Fruit fly (Drosophila melanogaster) whole organism, embryonic: ENCODE data around the gene pod1.

Experiments used
- Ada2b ChIP-seq: fragments of 200-800 bp; sonication (Bioruptor generic); IDR thresholded peaks from 2 replicates; pipeline ENCODE4 v1.3.6; 2022; ENCODE audit warnings: missing biosample characterization, missing genetic modification characterization
- Adf1 ChIP-seq: fragments of 200-800 bp; sonication (Bioruptor generic); IDR thresholded peaks from 2 replicates; pipeline ENCODE4 v1.3.6; 2022; ENCODE audit warnings: missing biosample characterization, missing genetic modification characterization
- Awh ChIP-seq: fragments of 200-800 bp; sonication (Bioruptor generic); IDR thresholded peaks from 2 replicates; pipeline ENCODE4, ENCODE4 v1.3.6; 2022; ENCODE audit warnings: missing biosample characterization, missing genetic modification characterization
- Bteb2 ChIP-seq: fragments of 200-800 bp; sonication (Bioruptor generic); optimal IDR thresholded peaks from 2 replicates; lab custom pipeline; 2016; ENCODE audit warnings: missing biosample characterization, missing genetic modification characterization
- CG11093 ChIP-seq: fragments of 200-800 bp; sonication (Bioruptor generic); IDR thresholded peaks from 3 replicates; pipeline ENCODE4 v1.3.6; 2022; ENCODE audit warnings: missing biosample characterization, missing genetic modification characterization
- CG13123 ChIP-seq: fragments of 200-800 bp; sonication (Bioruptor generic); optimal IDR thresholded peaks from 2 replicates; lab custom pipeline; 2016; ENCODE audit warnings: missing biosample characterization, missing genetic modification characterization
- CG13287 ChIP-seq: fragments of 200-800 bp; sonication (Bioruptor generic); IDR thresholded peaks from 2 replicates; pipeline ENCODE4 v1.3.6; 2022; ENCODE audit warnings: missing biosample characterization, missing genetic modification characterization; ENCODE audit not compliant: partially characterized antibody
- CG13296 ChIP-seq: fragments of 200-800 bp; sonication (Bioruptor generic); optimal IDR thresholded peaks from 3 replicates; lab custom pipeline; 2018; ENCODE audit warnings: missing biosample characterization, mild to moderate bottlenecking, missing genetic modification characterization
- CG13424 ChIP-seq: fragments of 200-800 bp; sonication (Bioruptor generic); optimal IDR thresholded peaks from 2 replicates; lab custom pipeline; 2019; ENCODE audit warnings: missing biosample characterization, mild to moderate bottlenecking, missing genetic modification characterization, moderate library complexity
- CG16815 ChIP-seq: fragments of 200-800 bp; sonication (Bioruptor generic); optimal IDR thresholded peaks from 3 replicates; lab custom pipeline; 2017; ENCODE audit warnings: missing biosample characterization, mild to moderate bottlenecking, missing genetic modification characterization
- CG17802 ChIP-seq: fragments of 200-800 bp; sonication (Bioruptor generic); optimal IDR thresholded peaks from 2 replicates; lab custom pipeline; 2018; ENCODE audit warnings: missing biosample characterization, mild to moderate bottlenecking, missing genetic modification characterization, moderate library complexity
- CG1792 ChIP-seq: fragments of 200-800 bp; sonication (Bioruptor generic); optimal IDR thresholded peaks from 2 replicates; lab custom pipeline; 2016; ENCODE audit warnings: missing biosample characterization, missing genetic modification characterization
- CG2129 ChIP-seq: fragments of 200-800 bp; sonication (Bioruptor generic); IDR thresholded peaks from 2 replicates; pipeline ENCODE4 v1.3.6; 2022; ENCODE audit warnings: missing biosample characterization, missing genetic modification characterization; ENCODE audit not compliant: partially characterized antibody
- CG30403 ChIP-seq: fragments of 200-800 bp; sonication (Bioruptor generic); optimal IDR thresholded peaks from 3 replicates; lab custom pipeline; 2016; ENCODE audit warnings: missing biosample characterization, missing genetic modification characterization
- CG3163 ChIP-seq: fragments of 200-800 bp; sonication (Bioruptor generic); optimal IDR thresholded peaks from 3 replicates; lab custom pipeline; 2016; ENCODE audit warnings: missing biosample characterization, missing genetic modification characterization
- CG32767 ChIP-seq: fragments of 200-800 bp; sonication (Bioruptor generic); IDR thresholded peaks from 2 replicates; pipeline ENCODE4 v1.3.6; 2022; ENCODE audit warnings: missing biosample characterization, missing genetic modification characterization
- CG7556 ChIP-seq: fragments of 200-800 bp; sonication (Bioruptor generic); optimal IDR thresholded peaks from 2 replicates; lab custom pipeline; 2017; ENCODE audit warnings: missing biosample characterization, mild to moderate bottlenecking, missing genetic modification characterization
- CG7745 ChIP-seq: fragments of 200-800 bp; sonication (Bioruptor generic); optimal IDR thresholded peaks from 2 replicates; lab custom pipeline; 2018; ENCODE audit warnings: missing biosample characterization, mild to moderate bottlenecking, missing genetic modification characterization, moderate library complexity
- CG8290 ChIP-seq, 3 experiments: fragments of 200-800 bp; sonication (Bioruptor generic); optimal IDR thresholded peaks; 2 replicates each; lab custom pipeline; 2016 to 2019; ENCODE audit warnings: missing biosample characterization in 3 of 3, missing genetic modification characterization in 3 of 3, mild to moderate bottlenecking in 2 of 3, moderate library complexity in 1 of 3
- CG9727 ChIP-seq: fragments of 200-800 bp; sonication (Bioruptor generic); optimal IDR thresholded peaks from 3 replicates; lab custom pipeline; 2017; ENCODE audit warnings: missing biosample characterization, mild to moderate bottlenecking, missing genetic modification characterization
- CG9932 ChIP-seq: fragments of 200-800 bp; sonication (Bioruptor generic); IDR thresholded peaks from 2 replicates; pipeline ENCODE4 v1.3.6; 2022; ENCODE audit warnings: missing biosample characterization, missing genetic modification characterization
- CrebB ChIP-seq: fragments of 200-800 bp; sonication (Bioruptor generic); optimal IDR thresholded peaks from 3 replicates; lab custom pipeline; 2018; ENCODE audit warnings: missing biosample characterization, mild to moderate bottlenecking, missing genetic modification characterization
- Deaf1 ChIP-seq: fragments of 200-800 bp; optimal IDR thresholded peaks from 3 replicates; lab custom pipeline; 2019; ENCODE audit warnings: missing biosample characterization, mild to moderate bottlenecking, missing genetic modification characterization, moderate library complexity
- Doc3 ChIP-seq: fragments of 200-800 bp; sonication (Bioruptor generic); IDR thresholded peaks from 3 replicates; pipeline ENCODE4 v1.3.6; 2022; ENCODE audit warnings: missing biosample characterization, missing genetic modification characterization; ENCODE audit not compliant: partially characterized antibody
- Dref ChIP-seq: fragments of 200-800 bp; sonication (Bioruptor generic); IDR thresholded peaks from 2 replicates; pipeline ENCODE4 v1.3.6; 2022; ENCODE audit warnings: missing biosample characterization, missing genetic modification characterization
- ERR ChIP-seq: fragments of 200-800 bp; sonication (Bioruptor generic); optimal IDR thresholded peaks from 2 replicates; lab custom pipeline; 2016; ENCODE audit warnings: missing biosample characterization, missing genetic modification characterization
- HLH3B ChIP-seq: fragments of 200-800 bp; sonication (Bioruptor generic); IDR thresholded peaks from 2 replicates; pipeline ENCODE4 v1.3.6; 2022; ENCODE audit warnings: missing biosample characterization, missing genetic modification characterization
- Mad ChIP-seq: fragments of 200-800 bp; sonication (Bioruptor generic); optimal IDR thresholded peaks from 2 replicates; lab custom pipeline; 2016; ENCODE audit warnings: missing biosample characterization, missing genetic modification characterization
- Sox102F ChIP-seq: fragments of 200-800 bp; sonication (Bioruptor generic); optimal IDR thresholded peaks from 2 replicates; lab custom pipeline; 2018; ENCODE audit warnings: missing biosample characterization, mild to moderate bottlenecking, missing genetic modification characterization, moderate library complexity
- cg ChIP-seq: fragments of 200-800 bp; sonication (Bioruptor generic); optimal IDR thresholded peaks from 3 replicates; lab custom pipeline; 2019; ENCODE audit warnings: missing biosample characterization, mild to moderate bottlenecking, missing genetic modification characterization, moderate library complexity
- chm ChIP-seq: fragments of 200-800 bp; sonication (Bioruptor generic); IDR thresholded peaks from 2 replicates; pipeline ENCODE4 v1.3.6; 2022; ENCODE audit warnings: missing biosample characterization, missing genetic modification characterization
- crp ChIP-seq, 2 experiments: fragments of 200-800 bp; sonication (Bioruptor generic); optimal IDR thresholded peaks; 2 replicates in 1 of 2; 3 replicates in 1 of 2; lab custom pipeline; 2017; ENCODE audit warnings: missing biosample characterization in 2 of 2, missing genetic modification characterization in 2 of 2, mild to moderate bottlenecking in 1 of 2, moderate library complexity in 1 of 2
- da ChIP-seq: fragments of 200-800 bp; sonication (Bioruptor generic); optimal IDR thresholded peaks from 2 replicates; lab custom pipeline; 2016; ENCODE audit warnings: missing biosample characterization, missing genetic modification characterization
- disco-r ChIP-seq: fragments of 200-800 bp; sonication (Bioruptor generic); optimal IDR thresholded peaks from 2 replicates; lab custom pipeline; 2016; ENCODE audit warnings: missing biosample characterization, missing genetic modification characterization
- gcm ChIP-seq: fragments of 200-800 bp; sonication (Bioruptor generic); optimal IDR thresholded peaks from 2 replicates; lab custom pipeline; 2019; ENCODE audit warnings: missing biosample characterization, mild to moderate bottlenecking, missing genetic modification characterization, moderate library complexity
- grn ChIP-seq: fragments of 200-800 bp; sonication (Bioruptor generic); optimal IDR thresholded peaks from 3 replicates; lab custom pipeline; 2017; ENCODE audit warnings: missing biosample characterization, missing genetic modification characterization
- kah ChIP-seq: fragments of 200-800 bp; sonication (Bioruptor generic); optimal IDR thresholded peaks from 2 replicates; lab custom pipeline; 2018; ENCODE audit warnings: missing biosample characterization, mild to moderate bottlenecking, missing genetic modification characterization
- pan ChIP-seq, 4 experiments: fragments of >200 bp in 3 of 4; fragments of 200-800 bp in 1 of 4; sonication (Bioruptor generic) in 1 of 4; optimal IDR thresholded peaks in 3 of 4; IDR thresholded peaks in 1 of 4; 2 replicates each; pipeline versions ENCODE4 v1.3.6 to Lab custom; 2017 to 2022; ENCODE audit warnings: missing biosample characterization in 2 of 4, missing genetic modification characterization in 2 of 4, mixed read lengths in 1 of 4
- pho ChIP-seq: fragments of 200-800 bp; sonication (Bioruptor generic); optimal IDR thresholded peaks from 2 replicates; lab custom pipeline; 2016; ENCODE audit warnings: missing biosample characterization, missing genetic modification characterization
- pnt ChIP-seq: fragments of 200-800 bp; sonication (Bioruptor generic); optimal IDR thresholded peaks from 3 replicates; lab custom pipeline; 2016; ENCODE audit warnings: missing biosample characterization, missing genetic modification characterization
- pum ChIP-seq: fragments of 200-800 bp; sonication (Bioruptor generic); optimal IDR thresholded peaks from 2 replicates; lab custom pipeline; 2016; ENCODE audit warnings: missing biosample characterization, missing genetic modification characterization
- rib ChIP-seq: fragments of 200-800 bp; sonication (Bioruptor generic); IDR thresholded peaks from 2 replicates; pipeline ENCODE4 v1.3.6; 2022; ENCODE audit warnings: missing biosample characterization, missing genetic modification characterization
- sd ChIP-seq: fragments of 200-800 bp; sonication (Bioruptor generic); optimal IDR thresholded peaks from 3 replicates; lab custom pipeline; 2018; ENCODE audit warnings: missing biosample characterization, mild to moderate bottlenecking, missing genetic modification characterization, moderate library complexity
- tio ChIP-seq: fragments of 200-800 bp; sonication (Bioruptor generic); optimal IDR thresholded peaks from 2 replicates; lab custom pipeline; 2017; ENCODE audit warnings: missing biosample characterization, missing genetic modification characterization, inconsistent platforms
- twi ChIP-seq: fragments of 200-800 bp; optimal IDR thresholded peaks from 2 replicates; lab custom pipeline; 2019; ENCODE audit warnings: missing biosample characterization, mild to moderate bottlenecking, missing genetic modification characterization, moderate library complexity
- tx ChIP-seq: fragments of 200-800 bp; sonication (Bioruptor generic); optimal IDR thresholded peaks from 2 replicates; lab custom pipeline; 2016; ENCODE audit warnings: missing biosample characterization, missing genetic modification characterization
- vfl ChIP-seq: fragments of 200-800 bp; sonication (Bioruptor generic); optimal IDR thresholded peaks from 2 replicates; lab custom pipeline; 2016; ENCODE audit warnings: missing biosample characterization, missing genetic modification characterization
- wek ChIP-seq: fragments of 200-800 bp; sonication (Bioruptor generic); optimal IDR thresholded peaks from 3 replicates; lab custom pipeline; 2018; ENCODE audit warnings: missing biosample characterization, mild to moderate bottlenecking, missing genetic modification characterization, moderate library complexity
- zf30C ChIP-seq: fragments of 200-800 bp; sonication (Bioruptor generic); optimal IDR thresholded peaks from 3 replicates; lab custom pipeline; 2018; ENCODE audit warnings: missing biosample characterization, mild to moderate bottlenecking, missing genetic modification characterization
- zfh1 ChIP-seq: fragments of 200-800 bp; sonication (Bioruptor generic); IDR thresholded peaks from 3 replicates; pipeline ENCODE4 v1.3.6; 2022; ENCODE audit warnings: missing biosample characterization, missing genetic modification characterization

Gene pod1

DNA sequence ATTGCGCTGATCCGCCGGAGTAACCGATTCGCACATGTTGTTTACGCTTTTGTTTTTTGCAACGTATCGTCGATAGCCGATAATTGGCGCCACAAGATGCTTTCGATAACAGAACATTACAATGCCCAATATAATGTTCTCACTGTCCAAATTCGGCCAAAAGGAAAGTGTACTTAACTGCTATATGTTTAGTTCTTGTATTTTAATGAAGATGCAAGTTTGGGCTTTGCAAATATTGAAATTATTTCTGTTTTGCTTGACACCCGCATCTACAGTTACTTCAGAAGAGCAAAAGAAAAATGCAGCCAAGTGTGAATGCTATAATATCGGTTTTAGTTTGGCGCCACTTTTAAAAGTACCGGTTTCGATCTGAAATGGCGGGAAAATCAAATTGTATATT is 49.1 kb downstream of the pod1 start (continued):
- TF ChIP-seq sd: peak; percentile 78
- peak; percentile 94 for TF ChIP-seq CG30403 (GFP tag; lab: Kevin White, UChicago)
- peak; percentile 88 for TF ChIP-seq Mad (GFP tag; lab: Kevin White, UChicago)
- TF ChIP-seq tx (GFP tag; lab: Kevin White, UChicago): peak; percentile 92
- peak; percentile 73 for TF ChIP-seq disco-r (GFP tag; lab: Kevin White, UChicago)
- TF ChIP-seq rib: peak; percentile 84
- TF ChIP-seq Bteb2 (GFP tag; lab: Kevin White, UChicago): peak; percentile 84
- TF ChIP-seq CrebB (tag; lab: Kevin White, UChicago): peak; percentile 86
- peak; percentile 91 for TF ChIP-seq Sox102F (GFP tag; lab: Kevin White, UChicago)
- peak; percentile 30 for TF ChIP-seq grn
- TF ChIP-seq CG8290 (GFP tag; optimal IDR thresholded peaks at IDR 0.05; lab: Kevin White, UChicago): peak; percentile 71
- peak; percentile 37 to 96 for TF ChIP-seq CG8290 (tag; optimal IDR thresholded peaks at IDR 0.05; lab: Kevin White, UChicago)
- peak; percentile 92 for TF ChIP-seq pum
- peak; percentile 83 for TF ChIP-seq zfh1 (GFP tag; lab: Robert Waterston, UW)
- TF ChIP-seq cg (GFP tag; lab: Kevin White, UChicago): no peak
- TF ChIP-seq Deaf1 (tag; lab: Kevin White, UChicago): peak; percentile 68
- peak; percentile 93 for TF ChIP-seq ERR (GFP tag; lab: Kevin White, UChicago)
- TF ChIP-seq CG32767: peak; percentile 86
- peak; percentile 88 for TF ChIP-seq CG7556
- TF ChIP-seq tio (GFP tag; lab: Kevin White, UChicago): peak; percentile 88
- peak; percentile 91 for TF ChIP-seq pnt (GFP tag; lab: Kevin White, UChicago)
- TF ChIP-seq wek: peak; percentile 72
- peak; percentile 78 for TF ChIP-seq CG3163 (GFP tag; lab: Kevin White, UChicago)
- TF ChIP-seq kah (GFP tag; lab: Kevin White, UChicago): peak; percentile 72
- TF ChIP-seq gcm (GFP tag; lab: Kevin White, UChicago): peak; percentile 83
- TF ChIP-seq CG13296 (GFP tag; lab: Kevin White, UChicago): peak; percentile 90
- peak; percentile 83 for TF ChIP-seq HLH3B (GFP tag; lab: Robert Waterston, UW)
- no peak for TF ChIP-seq Doc3 (GFP tag; lab: Robert Waterston, UW)
- TF ChIP-seq pan (optimal IDR thresholded peaks at IDR 0.05; lab: Kevin White, UChicago): no peak
- peak in 1 of 2 experiments; percentile 91 for TF ChIP-seq pan (GFP tag; optimal IDR thresholded peaks at IDR 0.05 in 1 of 2, IDR thresholded peaks at IDR 0.05 in 1 of 2)
- TF ChIP-seq CG9727 (GFP tag; lab: Kevin White, UChicago): peak; percentile 86
- peak; percentile 70 for TF ChIP-seq Dref (GFP tag; lab: Robert Waterston, UW)
- peak; percentile 79 for TF ChIP-seq CG16815 (GFP tag; lab: Kevin White, UChicago)
- TF ChIP-seq zf30C (GFP tag; lab: Kevin White, UChicago): no peak
- TF ChIP-seq pho (GFP tag; lab: Kevin White, UChicago): peak; percentile 85
- TF ChIP-seq CG13424: peak; percentile 94
- TF ChIP-seq CG9932 (GFP tag; lab: Robert Waterston, UW): peak; percentile 87
- peak in 1 of 2 experiments; percentile 49 for TF ChIP-seq crp (GFP tag; optimal IDR thresholded peaks at IDR 0.05; lab: Kevin White, UChicago)
- TF ChIP-seq vfl: peak; percentile 87
- no peak for TF ChIP-seq CG2129 (GFP tag; lab: Robert Waterston, UW)
- TF ChIP-seq da (GFP tag; lab: Kevin White, UChicago): peak; percentile 68
- peak; percentile 82 for TF ChIP-seq CG13123 (GFP tag; lab: Kevin White, UChicago)
- TF ChIP-seq Adf1 (GFP tag; lab: Robert Waterston, UW): peak; percentile 54
- TF ChIP-seq Awh (GFP tag; lab: Robert Waterston, UW): peak; percentile 81
- TF ChIP-seq twi (tag; lab: Kevin White, UChicago): peak; percentile 79
- TF ChIP-seq chm (GFP tag; lab: Robert Waterston, UW): peak; percentile 55; the same call in 1 of the 2 replicates
- TF ChIP-seq CG1792: peak; percentile 88
- no peak for TF ChIP-seq CG7745
- peak; percentile 85 for TF ChIP-seq CG11093 (GFP tag; lab: Robert Waterston, UW)
- peak; percentile 66 for TF ChIP-seq CG13287 (GFP tag; lab: Robert Waterston, UW)
- peak; percentile 82 for TF ChIP-seq Ada2b (GFP tag; lab: Robert Waterston, UW)
- TF ChIP-seq CG17802 (tag; lab: Kevin White, UChicago): peak; percentile 91
